Fruit fly (Drosophila melanogaster) whole organism, wandering third instar larva: ENCODE data around the gene Dad1.
A peak's percentile ranks its signal among the peaks of the same experiment; 100 is the strongest.

Experiments used
- CG32264 ChIP-seq: fragments of 200-800 bp; sonication (Bioruptor generic); optimal IDR thresholded peaks from 2 replicates; lab custom pipeline; 2016; ENCODE audit warnings: missing biosample characterization, missing genetic modification characterization
- CG9705 ChIP-seq: fragments of 200-800 bp; sonication (Bioruptor generic); optimal IDR thresholded peaks from 2 replicates; lab custom pipeline; 2018; ENCODE audit warnings: missing biosample characterization, mild to moderate bottlenecking, missing genetic modification characterization
- CrebA ChIP-seq: fragments of 200-800 bp; sonication (Bioruptor generic); optimal IDR thresholded peaks from 2 replicates; lab custom pipeline; 2016; ENCODE audit warnings: missing biosample characterization, mild to moderate bottlenecking, missing genetic modification characterization, borderline replicate concordance
- Dfd ChIP-seq: fragments of >200 bp; optimal IDR thresholded peaks from 2 replicates; lab custom pipeline; 2017; ENCODE audit warnings: missing biosample characterization, missing genetic modification characterization
- Dif ChIP-seq: fragments of 200-275, 200-300 bp; sonication (Bioruptor generic); optimal IDR thresholded peaks from 2 replicates; lab custom pipeline; 2018; ENCODE audit warnings: missing biosample characterization, missing genetic modification characterization; ENCODE audit not compliant: partially characterized antibody
- GATAd ChIP-seq: sonication (Bioruptor generic); optimal IDR thresholded peaks from 2 replicates; lab custom pipeline; 2016; ENCODE audit warnings: missing biosample characterization, missing genetic modification characterization
- Hnf4 ChIP-seq: fragments of 200-800 bp; sonication (Bioruptor generic); optimal IDR thresholded peaks from 2 replicates; lab custom pipeline; 2016; ENCODE audit warnings: missing biosample characterization, mild to moderate bottlenecking, missing genetic modification characterization
- Hr83 ChIP-seq: fragments of 200-300 bp; sonication (Bioruptor generic); optimal IDR thresholded peaks from 2 replicates; lab custom pipeline; 2016; ENCODE audit warnings: missing biosample characterization, mild to moderate bottlenecking, missing genetic modification characterization, moderate library complexity; ENCODE audit not compliant: poor library complexity, severe bottlenecking
- Jra ChIP-seq: sonication (Bioruptor generic); optimal IDR thresholded peaks from 2 replicates; lab custom pipeline; 2016; ENCODE audit warnings: missing biosample characterization, missing genetic modification characterization
- N ChIP-seq: fragments of >200 bp; optimal IDR thresholded peaks from 2 replicates; lab custom pipeline; 2018; ENCODE audit warnings: missing biosample characterization, missing external identifiers, missing genetic modification characterization
- OdsH ChIP-seq: fragments of 200-800 bp; sonication (Bioruptor generic); optimal IDR thresholded peaks from 2 replicates; lab custom pipeline; 2016; ENCODE audit warnings: missing biosample characterization, mild to moderate bottlenecking, missing genetic modification characterization
- Rel ChIP-seq, 2 experiments: fragments of 200-800 bp; sonication (Bioruptor generic) in 1 of 2; optimal IDR thresholded peaks; 2 replicates in 1 of 2; 3 replicates in 1 of 2; lab custom pipeline; 2016 to 2019; ENCODE audit warnings: mild to moderate bottlenecking in 2 of 2, missing biosample characterization in 2 of 2, missing genetic modification characterization in 2 of 2, moderate library complexity in 1 of 2
- Sp1 ChIP-seq: fragments of 200-800 bp; sonication (Bioruptor generic); optimal IDR thresholded peaks from 3 replicates; lab custom pipeline; 2019; ENCODE audit warnings: missing biosample characterization, mild to moderate bottlenecking, missing genetic modification characterization, moderate library complexity
- Vsx2 ChIP-seq: fragments of 200-300, 225-300 bp; sonication (Bioruptor generic); optimal IDR thresholded peaks from 2 replicates; lab custom pipeline; 2018; ENCODE audit warnings: missing biosample characterization, missing genetic modification characterization; ENCODE audit not compliant: partially characterized antibody
- br ChIP-seq: fragments of 200-800 bp; sonication (Bioruptor generic); optimal IDR thresholded peaks from 2 replicates; lab custom pipeline; 2016; ENCODE audit warnings: missing biosample characterization, missing genetic modification characterization
- brk ChIP-seq: fragments of 200-800 bp; sonication (Bioruptor generic); optimal IDR thresholded peaks from 2 replicates; lab custom pipeline; 2016; ENCODE audit warnings: missing biosample characterization, mild to moderate bottlenecking, missing genetic modification characterization
- dl ChIP-seq, 2 experiments: fragments of 175-275, 200-275 bp in 1 of 2; fragments of 200-275 bp in 1 of 2; sonication (Bioruptor generic); optimal IDR thresholded peaks; lab custom pipeline; 2018; ENCODE audit warnings: mild to moderate bottlenecking in 2 of 2, missing biosample characterization in 2 of 2, missing genetic modification characterization in 2 of 2, moderate library complexity in 2 of 2; ENCODE audit not compliant: partially characterized antibody in 2 of 2, insufficient read depth in 1 of 2
- dsf ChIP-seq: sonication (Bioruptor generic); optimal IDR thresholded peaks from 2 replicates; lab custom pipeline; 2016; ENCODE audit warnings: missing biosample characterization, missing genetic modification characterization, borderline replicate concordance
- ey ChIP-seq: fragments of 200-800 bp; sonication (Bioruptor generic); optimal IDR thresholded peaks from 2 replicates; lab custom pipeline; 2016; ENCODE audit warnings: missing biosample characterization, missing genetic modification characterization
- foxo ChIP-seq, 2 experiments: fragments of 200-800 bp; sonication (Bioruptor generic); optimal IDR thresholded peaks; 2 replicates in 1 of 2; 3 replicates in 1 of 2; lab custom pipeline; 2016 to 2017; ENCODE audit warnings: missing biosample characterization in 2 of 2, missing genetic modification characterization in 2 of 2
- fru ChIP-seq: fragments of 200-800 bp; sonication (Bioruptor generic); optimal IDR thresholded peaks from 3 replicates; lab custom pipeline; 2016; ENCODE audit warnings: missing biosample characterization, mild to moderate bottlenecking, missing genetic modification characterization
- h ChIP-seq: fragments of 200-800 bp; sonication (Bioruptor generic); optimal IDR thresholded peaks from 3 replicates; lab custom pipeline; 2016; ENCODE audit warnings: missing biosample characterization, mild to moderate bottlenecking, missing genetic modification characterization
- lola ChIP-seq: fragments of >200 bp; optimal IDR thresholded peaks from 2 replicates; lab custom pipeline; 2017; ENCODE audit warnings: missing biosample characterization, missing genetic modification characterization
- pan ChIP-seq: fragments of >200 bp; optimal IDR thresholded peaks from 2 replicates; lab custom pipeline; 2017
- psq ChIP-seq: fragments of 200-800 bp; sonication (Bioruptor generic); optimal IDR thresholded peaks from 3 replicates; lab custom pipeline; 2017; ENCODE audit warnings: missing biosample characterization, mild to moderate bottlenecking, missing genetic modification characterization, moderate library complexity
- rgr ChIP-seq: fragments of 200-800 bp; sonication (Bioruptor generic); optimal IDR thresholded peaks from 3 replicates; lab custom pipeline; 2016; ENCODE audit warnings: missing biosample characterization, mild to moderate bottlenecking, missing genetic modification characterization
- sage ChIP-seq: fragments of 200-800 bp; sonication (Bioruptor generic); optimal IDR thresholded peaks from 2 replicates; lab custom pipeline; 2016; ENCODE audit warnings: missing biosample characterization, mild to moderate bottlenecking, missing genetic modification characterization
- sv ChIP-seq: fragments of 200-800 bp; sonication (Bioruptor generic); optimal IDR thresholded peaks from 3 replicates; lab custom pipeline; 2016; ENCODE audit warnings: missing biosample characterization, missing genetic modification characterization
- tai ChIP-seq: sonication (Bioruptor generic); optimal IDR thresholded peaks from 2 replicates; lab custom pipeline; 2016; ENCODE audit warnings: missing biosample characterization, missing genetic modification characterization
- woc ChIP-seq: sonication (Bioruptor generic); optimal IDR thresholded peaks from 2 replicates; lab custom pipeline; 2016; ENCODE audit warnings: missing biosample characterization, mild to moderate bottlenecking, missing genetic modification characterization

The Dad1 gene

DNA sequence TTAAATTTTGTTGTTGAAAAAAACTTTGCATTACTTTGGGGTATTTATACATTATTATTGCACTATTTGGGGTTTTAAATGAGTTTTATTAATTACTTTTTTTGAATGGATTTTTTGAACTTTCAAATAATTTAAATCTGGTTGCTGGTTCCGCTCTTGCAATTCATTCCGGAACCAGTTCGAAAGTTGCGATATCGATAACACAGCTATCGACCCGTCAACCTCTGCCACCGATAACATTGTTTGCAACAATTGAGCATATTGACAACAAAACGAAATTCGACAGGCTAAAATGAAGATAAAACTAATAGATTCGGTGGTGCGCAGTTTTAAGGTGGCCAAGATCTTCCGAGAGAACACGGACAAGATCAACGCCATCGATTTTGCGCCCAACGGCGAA lies 9.7 kb downstream of the Dad1 start, which contains the start of gene Wdr82:
Gene Wdr82 (plus strand): TSS at position 227 of the 400 bp plus-strand sequence.
- TF ChIP-seq fru (GFP tag; lab: Kevin White, UChicago) (no peak), woc (GFP tag; lab: Kevin White, UChicago) (no peak), foxo (GFP tag; optimal IDR thresholded peaks at IDR 0.05; lab: Kevin White, UChicago) (no peak), h (GFP tag; lab: Kevin White, UChicago) (no peak), Hr83 (GFP tag; lab: Kevin White, UChicago) (no peak), Hnf4 (GFP tag; lab: Kevin White, UChicago) (no peak), dsf (GFP tag; lab: Kevin White, UChicago) (no peak), GATAd (GFP tag; lab: Kevin White, UChicago) (no peak), tai (GFP tag; lab: Kevin White, UChicago) (no peak), Jra (GFP tag; lab: Kevin White, UChicago) (no peak), pan (no peak), lola (GFP tag; lab: Kevin White, UChicago) (no peak), CG9705 (GFP tag; lab: Kevin White, UChicago) (no peak), ey (GFP tag; lab: Kevin White, UChicago) (no peak)
- TF ChIP-seq, all 38 proteins: peak for 0

DNA sequence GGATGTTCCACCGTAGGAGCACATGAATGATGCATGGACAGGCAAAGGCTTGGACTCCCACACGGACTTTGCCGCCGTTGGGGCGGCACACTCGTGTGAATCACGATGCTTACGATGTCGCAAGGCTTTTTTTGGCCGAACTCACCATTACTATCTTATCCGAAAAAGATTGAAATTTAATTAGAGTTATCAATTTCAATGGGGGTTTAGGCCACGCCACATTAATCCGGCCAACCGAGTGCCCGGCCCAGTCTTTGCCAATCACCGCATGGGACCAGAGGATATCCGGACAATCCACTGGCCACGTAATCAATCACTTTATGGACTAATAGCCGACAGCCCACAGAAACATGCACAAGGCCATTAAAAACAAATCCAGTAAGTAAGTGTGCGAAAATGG lies 11.7 kb downstream of the Dad1 start:
- TF ChIP-seq Rel (GFP tag; optimal IDR thresholded peaks at IDR 0.05; lab: Kevin White, UChicago), result no peak
- TF ChIP-seq Rel (tag; optimal IDR thresholded peaks at IDR 0.05; lab: Kevin White, UChicago), result peak; percentile 27
- TF ChIP-seq br (GFP tag; lab: Kevin White, UChicago), result no peak
- TF ChIP-seq dl (GFP tag; optimal IDR thresholded peaks at IDR 0.05; lab: Kevin White, UChicago; ENCODE audit: insufficient read depth in 1 of 2, partially characterized antibody in 2 of 2), result no peak
- TF ChIP-seq pan, result no peak
- no peak for TF ChIP-seq sage
- no peak for TF ChIP-seq GATAd (GFP tag; lab: Kevin White, UChicago)
- no peak for TF ChIP-seq rgr (GFP tag; lab: Kevin White, UChicago)

DNA sequence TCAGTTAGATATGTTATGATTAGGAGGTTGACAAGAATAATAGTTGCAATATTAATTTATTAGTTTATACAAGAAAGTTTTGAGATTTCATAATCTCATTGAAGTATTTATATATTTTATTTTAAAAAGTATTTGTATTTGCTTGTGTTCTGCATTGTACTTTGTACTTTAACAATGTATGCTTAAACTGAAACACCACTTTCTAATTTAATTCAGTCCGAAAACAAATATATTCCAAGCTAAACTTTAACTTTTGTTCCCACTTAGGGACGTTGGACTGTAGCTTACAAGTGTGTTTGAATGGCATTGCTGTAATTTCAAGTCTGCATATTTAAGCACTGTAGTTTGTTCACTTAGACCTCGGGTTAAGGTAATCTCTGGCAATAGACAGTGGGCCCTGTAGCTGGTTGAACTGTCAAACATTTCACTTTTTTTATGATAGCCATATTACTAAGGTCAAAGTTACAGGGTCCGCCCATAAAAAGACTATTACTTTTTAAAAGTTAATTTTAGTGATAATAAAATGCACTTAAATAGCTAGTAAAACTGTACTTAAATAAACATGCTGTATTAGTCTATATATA lies 12.5 kb downstream of the Dad1 start:
- TF ChIP-seq dsf (GFP tag; lab: Kevin White, UChicago) (no peak), OdsH (GFP tag; lab: Kevin White, UChicago) (no peak), Hnf4 (GFP tag; lab: Kevin White, UChicago) (no peak), foxo (GFP tag; optimal IDR thresholded peaks at IDR 0.05; lab: Kevin White, UChicago) (no peak), N (GFP tag; lab: Kevin White, UChicago) (no peak), GATAd (GFP tag; lab: Kevin White, UChicago) (no peak), lola (GFP tag; lab: Kevin White, UChicago) (no peak), CrebA (no peak), Dif (GFP tag; lab: Kevin White, UChicago) (no peak), brk (GFP tag; lab: Kevin White, UChicago) (no peak), sv (GFP tag; lab: Kevin White, UChicago) (no peak), tai (GFP tag; lab: Kevin White, UChicago) (no peak), psq (no peak)

DNA sequence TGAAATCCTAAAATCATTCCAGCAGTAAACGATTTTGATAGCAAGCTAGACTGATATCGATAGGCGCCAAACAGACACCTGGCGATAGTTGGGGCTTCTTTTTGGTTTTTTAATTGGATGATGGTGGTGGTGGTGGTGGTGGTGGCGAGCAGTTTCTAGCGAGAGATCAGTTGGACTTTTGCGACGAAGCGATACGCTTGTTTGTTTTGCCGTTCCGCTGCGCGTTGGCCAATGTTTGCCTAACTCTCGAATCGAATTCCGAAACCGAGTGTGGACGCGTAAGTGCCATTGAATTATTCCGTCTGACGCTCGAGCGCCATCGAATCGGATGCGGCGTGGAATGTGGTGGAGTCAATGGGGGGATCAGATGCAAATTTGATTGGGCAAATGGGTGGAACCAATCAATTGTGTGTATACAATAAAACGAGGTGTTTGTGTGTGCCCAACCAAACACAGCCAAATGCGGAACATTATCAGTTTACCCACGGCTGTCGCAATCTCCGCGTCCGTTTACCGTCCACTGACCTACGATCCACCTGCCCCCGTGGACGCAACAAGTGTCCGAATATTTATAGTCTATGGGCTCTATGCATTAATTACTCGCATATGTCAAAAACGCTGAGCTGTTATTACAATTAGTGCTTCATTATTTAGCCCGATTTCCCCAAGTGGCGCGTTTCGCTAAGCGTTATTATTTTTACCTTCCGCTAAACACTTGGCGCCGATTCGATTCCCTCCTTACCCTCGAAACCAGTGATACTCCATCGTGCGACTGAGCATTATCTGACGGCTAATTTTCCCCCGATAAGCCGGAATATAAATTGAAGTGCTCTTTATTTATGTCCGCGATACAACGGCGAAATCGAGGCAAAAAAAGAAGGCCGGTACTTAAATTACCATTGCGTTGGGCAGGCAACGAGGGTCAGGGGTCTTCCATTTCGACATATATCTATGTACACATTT lies 13.3 kb downstream of the Dad1 start, which contains the start of gene CG17292:
Gene CG17292 (plus strand): TSS at position 91 of the 963 bp plus-strand sequence.
- TF ChIP-seq psq, result no peak
- TF ChIP-seq br (GFP tag; lab: Kevin White, UChicago), result peak; percentile 15
- no peak for TF ChIP-seq Sp1
- TF ChIP-seq Vsx2, result peak; percentile 98
- TF ChIP-seq Rel (GFP tag; optimal IDR thresholded peaks at IDR 0.05; lab: Kevin White, UChicago), result no peak
- peak; percentile 48 for TF ChIP-seq Rel (tag; optimal IDR thresholded peaks at IDR 0.05; lab: Kevin White, UChicago)
- TF ChIP-seq rgr (GFP tag; lab: Kevin White, UChicago), result peak; percentile 49
- no peak for TF ChIP-seq Dfd (GFP tag; lab: Kevin White, UChicago)
- no peak for TF ChIP-seq ey (GFP tag; lab: Kevin White, UChicago)
- TF ChIP-seq Dif (GFP tag; lab: Kevin White, UChicago), result peak; percentile 87
- TF ChIP-seq fru (GFP tag; lab: Kevin White, UChicago), result no peak
- TF ChIP-seq brk (GFP tag; lab: Kevin White, UChicago), result no peak
- no peak for TF ChIP-seq pan
- TF ChIP-seq woc (GFP tag; lab: Kevin White, UChicago), result no peak
- peak; percentile 68 for TF ChIP-seq OdsH (GFP tag; lab: Kevin White, UChicago)
- no peak for TF ChIP-seq N (GFP tag; lab: Kevin White, UChicago)
- TF ChIP-seq h (GFP tag; lab: Kevin White, UChicago), result peak; percentile 41
- TF ChIP-seq dsf (GFP tag; lab: Kevin White, UChicago), result no peak
- peak in 1 of 2 experiments; percentile 17 for TF ChIP-seq foxo (GFP tag; optimal IDR thresholded peaks at IDR 0.05; lab: Kevin White, UChicago)
- peak; percentile 55 for TF ChIP-seq Hnf4 (GFP tag; lab: Kevin White, UChicago)
- no peak for TF ChIP-seq CG32264
- peak; percentile 3 for TF ChIP-seq Hr83 (GFP tag; lab: Kevin White, UChicago)
